Fruit fly (Drosophila melanogaster) whole organism, embryonic: ENCODE results near the gene CG43915.
A peak's percentile ranks its signal among the peaks of the same experiment; 100 is the strongest.

Experiments
- Bteb2 ChIP-seq: fragments of 200-800 bp; sonication (Bioruptor generic); optimal IDR thresholded peaks from 2 replicates; lab custom pipeline; 2016; ENCODE audit warnings: missing biosample characterization, missing genetic modification characterization
- C15 ChIP-seq: fragments of 200-800 bp; sonication (Bioruptor generic); IDR thresholded peaks from 3 replicates; pipeline ENCODE4 v1.3.6; 2022; ENCODE audit warnings: missing biosample characterization, missing genetic modification characterization
- CG10462 ChIP-seq: fragments of 200-800 bp; sonication (Bioruptor generic); optimal IDR thresholded peaks from 2 replicates; lab custom pipeline; 2016; ENCODE audit warnings: missing biosample characterization, missing genetic modification characterization
- CG10543 ChIP-seq: fragments of 200-800 bp; sonication (Bioruptor generic); optimal IDR thresholded peaks from 3 replicates; lab custom pipeline; 2017; ENCODE audit warnings: missing biosample characterization, mild to moderate bottlenecking, missing genetic modification characterization, moderate library complexity
- CG10979 ChIP-seq: fragments of 200-800 bp; sonication (Bioruptor generic); optimal IDR thresholded peaks from 2 replicates; lab custom pipeline; 2018; ENCODE audit warnings: missing biosample characterization, mild to moderate bottlenecking, missing genetic modification characterization, moderate library complexity
- CG12219 ChIP-seq: fragments of 200-800 bp; sonication (Bioruptor generic); optimal IDR thresholded peaks from 3 replicates; lab custom pipeline; 2018; ENCODE audit warnings: missing biosample characterization, mild to moderate bottlenecking, missing genetic modification characterization
- CG12299 ChIP-seq: fragments of 200-800 bp; sonication (Bioruptor generic); optimal IDR thresholded peaks from 2 replicates; lab custom pipeline; 2018; ENCODE audit warnings: missing biosample characterization, mild to moderate bottlenecking, missing genetic modification characterization
- CG13287 ChIP-seq: fragments of 200-800 bp; sonication (Bioruptor generic); IDR thresholded peaks from 2 replicates; pipeline ENCODE4 v1.3.6; 2022; ENCODE audit warnings: missing biosample characterization, missing genetic modification characterization; ENCODE audit not compliant: partially characterized antibody
- CG13894 ChIP-seq: fragments of 200-800 bp; sonication (Bioruptor generic); optimal IDR thresholded peaks from 3 replicates; lab custom pipeline; 2018; ENCODE audit warnings: missing biosample characterization, mild to moderate bottlenecking, missing genetic modification characterization, moderate library complexity
- CG15514 ChIP-seq: fragments of 200-800 bp; sonication (Bioruptor generic); optimal IDR thresholded peaks from 3 replicates; lab custom pipeline; 2017; ENCODE audit warnings: missing biosample characterization, missing genetic modification characterization, mild to moderate bottlenecking, moderate library complexity, missing genetic modification reagents
- CG1603 ChIP-seq: fragments of 200-800 bp; sonication (Bioruptor generic); optimal IDR thresholded peaks from 2 replicates; lab custom pipeline; 2019; ENCODE audit warnings: missing biosample characterization, mild to moderate bottlenecking, missing genetic modification characterization, moderate library complexity
- CG16813 ChIP-seq: fragments of 200-800 bp; sonication (Bioruptor generic); IDR thresholded peaks from 3 replicates; pipeline ENCODE4 v1.3.6; 2022; ENCODE audit warnings: missing biosample characterization, missing genetic modification characterization; ENCODE audit not compliant: partially characterized antibody
- CG18011 ChIP-seq: fragments of 200-800 bp; sonication (Bioruptor generic); optimal IDR thresholded peaks from 2 replicates; lab custom pipeline; 2017; ENCODE audit warnings: missing biosample characterization, missing genetic modification characterization, mild to moderate bottlenecking, moderate library complexity, missing genotype
- CG2120 ChIP-seq: fragments of 200-800 bp; sonication (Bioruptor generic); optimal IDR thresholded peaks from 3 replicates; lab custom pipeline; 2016; ENCODE audit warnings: missing biosample characterization, missing genetic modification characterization
- CG2129 ChIP-seq: fragments of 200-800 bp; sonication (Bioruptor generic); IDR thresholded peaks from 2 replicates; pipeline ENCODE4 v1.3.6; 2022; ENCODE audit warnings: missing biosample characterization, missing genetic modification characterization; ENCODE audit not compliant: partially characterized antibody
- CG33213 ChIP-seq: fragments of 200-800 bp; sonication (Bioruptor generic); optimal IDR thresholded peaks from 3 replicates; lab custom pipeline; 2016; ENCODE audit warnings: missing biosample characterization, missing genetic modification characterization
- CG3726 ChIP-seq: fragments of 200-800 bp; sonication (Bioruptor generic); IDR thresholded peaks from 3 replicates; pipeline ENCODE4, ENCODE4 v1.3.6; 2022; ENCODE audit warnings: missing biosample characterization, missing genetic modification characterization
- CG4328 ChIP-seq: fragments of 200-800 bp; sonication (Bioruptor generic); optimal IDR thresholded peaks from 3 replicates; lab custom pipeline; 2017; ENCODE audit warnings: missing biosample characterization, missing genetic modification reagents, missing genetic modification characterization
- CG6272 ChIP-seq: fragments of 200-800 bp; sonication (Bioruptor generic); IDR thresholded peaks from 2 replicates; pipeline ENCODE4 v1.3.6; 2022; ENCODE audit warnings: missing biosample characterization, missing genetic modification characterization
- CG6791 ChIP-seq: fragments of 200-800 bp; sonication (Bioruptor generic); IDR thresholded peaks from 3 replicates; pipeline ENCODE4 v1.3.6; 2022; ENCODE audit warnings: missing biosample characterization, missing genetic modification characterization; ENCODE audit not compliant: partially characterized antibody
- CG7963 ChIP-seq: fragments of 200-800 bp; sonication (Bioruptor generic); IDR thresholded peaks from 3 replicates; pipeline ENCODE4 v1.3.6; 2022; ENCODE audit warnings: missing biosample characterization, missing genetic modification characterization; ENCODE audit not compliant: partially characterized antibody
- CG8924 ChIP-seq: fragments of 200-800 bp; optimal IDR thresholded peaks from 3 replicates; lab custom pipeline; 2019; ENCODE audit warnings: missing biosample characterization, mild to moderate bottlenecking, missing genetic modification characterization, moderate library complexity
- CTCF ChIP-seq: fragments of 200-800 bp; sonication (Bioruptor generic); optimal IDR thresholded peaks from 2 replicates; lab custom pipeline; 2017; ENCODE audit warnings: missing biosample characterization, mild to moderate bottlenecking, missing genetic modification characterization, moderate library complexity
- D19B ChIP-seq: fragments of 200-800 bp; sonication (Bioruptor generic); optimal IDR thresholded peaks from 2 replicates; lab custom pipeline; 2017; ENCODE audit warnings: missing biosample characterization, mild to moderate bottlenecking, missing genetic modification characterization
- Dp ChIP-seq: fragments of 200-800 bp; sonication (Bioruptor generic); optimal IDR thresholded peaks from 2 replicates; lab custom pipeline; 2018; ENCODE audit warnings: missing biosample characterization, mild to moderate bottlenecking, missing genetic modification characterization, moderate library complexity
- E2f2 ChIP-seq: fragments of 200-800 bp; sonication (Bioruptor generic); IDR thresholded peaks from 2 replicates; pipeline ENCODE4 v1.3.6; 2022; ENCODE audit warnings: missing biosample characterization, missing genetic modification characterization
- Ets65A ChIP-seq: fragments of 200-800 bp; sonication (Bioruptor generic); peaks from one replicate; lab custom pipeline; 2016; ENCODE audit warnings: missing biosample characterization, missing genetic modification characterization
- MBD-R2 ChIP-seq: fragments of 200-800 bp; sonication (Bioruptor generic); IDR thresholded peaks from 2 replicates; pipeline ENCODE4 v1.3.6; 2022; ENCODE audit warnings: missing biosample characterization, missing genetic modification characterization
- MESR4 ChIP-seq: fragments of 200-800 bp; sonication (Bioruptor generic); optimal IDR thresholded peaks from 2 replicates; lab custom pipeline; 2018; ENCODE audit warnings: missing biosample characterization, mild to moderate bottlenecking, missing genetic modification characterization, moderate library complexity
- Meics ChIP-seq: fragments of 200-800 bp; sonication (Bioruptor generic); optimal IDR thresholded peaks from 2 replicates; lab custom pipeline; 2017; ENCODE audit warnings: missing biosample characterization, mild to moderate bottlenecking, missing genetic modification characterization
- Myb ChIP-seq: fragments of 200-800 bp; sonication (Bioruptor generic); optimal IDR thresholded peaks from 2 replicates; lab custom pipeline; 2016; ENCODE audit warnings: missing biosample characterization, missing genetic modification characterization
- NC2α ChIP-seq: fragments of 200-800 bp; sonication (Bioruptor generic); optimal IDR thresholded peaks from 2 replicates; lab custom pipeline; 2016; ENCODE audit warnings: missing biosample characterization, missing genetic modification characterization
- Opbp ChIP-seq: fragments of 200-800 bp; sonication (Bioruptor generic); IDR thresholded peaks from 3 replicates; pipeline ENCODE4 v1.3.6; 2022; ENCODE audit warnings: missing biosample characterization, missing genetic modification characterization; ENCODE audit not compliant: partially characterized antibody
- PHDP ChIP-seq: fragments of 200-800 bp; sonication (Bioruptor generic); optimal IDR thresholded peaks from 3 replicates; lab custom pipeline; 2018; ENCODE audit warnings: missing biosample characterization, mild to moderate bottlenecking, missing genetic modification characterization, moderate library complexity
- Taf1 ChIP-seq: fragments of 200-800 bp; sonication (Bioruptor generic); IDR thresholded peaks from 2 replicates; pipeline ENCODE4 v1.3.6; 2022; ENCODE audit warnings: missing biosample characterization, missing genetic modification characterization
- ash1 ChIP-seq: fragments of 200-800 bp; sonication (Bioruptor generic); optimal IDR thresholded peaks from 2 replicates; lab custom pipeline; 2018; ENCODE audit warnings: missing biosample characterization, mild to moderate bottlenecking, missing genetic modification characterization
- bsh ChIP-seq, 2 experiments: fragments of 200-800 bp; sonication (Bioruptor generic); optimal IDR thresholded peaks; 2 replicates each; lab custom pipeline; 2017 to 2018; ENCODE audit warnings: mild to moderate bottlenecking in 2 of 2, missing biosample characterization in 2 of 2, missing genetic modification characterization in 2 of 2, moderate library complexity in 1 of 2
- cg ChIP-seq: fragments of 200-800 bp; sonication (Bioruptor generic); optimal IDR thresholded peaks from 3 replicates; lab custom pipeline; 2019; ENCODE audit warnings: missing biosample characterization, mild to moderate bottlenecking, missing genetic modification characterization, moderate library complexity
- kni ChIP-seq: fragments of 200-800 bp; sonication (Bioruptor generic); optimal IDR thresholded peaks from 3 replicates; lab custom pipeline; 2017; ENCODE audit warnings: mild to moderate bottlenecking, missing biosample characterization, missing genetic modification reagents, missing genetic modification characterization
- knrl ChIP-seq: fragments of 200-800 bp; sonication (Bioruptor generic); IDR thresholded peaks from 3 replicates; pipeline ENCODE4 v1.3.6; 2022; ENCODE audit warnings: missing biosample characterization, missing genetic modification characterization; ENCODE audit not compliant: partially characterized antibody
- onecut ChIP-seq: fragments of 200-800 bp; sonication (Bioruptor generic); IDR thresholded peaks from 2 replicates; pipeline ENCODE4 v1.3.6; 2022; ENCODE audit warnings: missing biosample characterization, missing genetic modification characterization
- pzg ChIP-seq: fragments of 200-800 bp; sonication (Bioruptor generic); optimal IDR thresholded peaks from 3 replicates; lab custom pipeline; 2018; ENCODE audit warnings: missing biosample characterization, mild to moderate bottlenecking, missing genetic modification characterization, moderate library complexity
- ranshi ChIP-seq: fragments of 200-800 bp; sonication (Bioruptor generic); IDR thresholded peaks from 2 replicates; pipeline ENCODE4 v1.3.6; 2022; ENCODE audit warnings: missing biosample characterization, missing genetic modification characterization
- so ChIP-seq: fragments of 200-800 bp; sonication (Bioruptor generic); IDR thresholded peaks from 3 replicates; pipeline ENCODE4 v1.3.6; 2022; ENCODE audit warnings: missing biosample characterization, missing genetic modification characterization
- stwl ChIP-seq: fragments of 200-800 bp; sonication (Bioruptor generic); optimal IDR thresholded peaks from 3 replicates; lab custom pipeline; 2018; ENCODE audit warnings: missing biosample characterization, mild to moderate bottlenecking, missing genetic modification characterization, moderate library complexity
- trem ChIP-seq: fragments of 200-800 bp; optimal IDR thresholded peaks from 3 replicates; lab custom pipeline; 2019; ENCODE audit warnings: missing biosample characterization, mild to moderate bottlenecking, missing genetic modification characterization, moderate library complexity
- usp ChIP-seq: fragments of >200 bp; optimal IDR thresholded peaks from 2 replicates; lab custom pipeline; 2017; ENCODE audit warnings: missing biosample characterization, missing genetic modification characterization
- vnd ChIP-seq: fragments of 200-800 bp; sonication (Bioruptor generic); IDR thresholded peaks from 3 replicates; pipeline ENCODE4 v1.3.6; 2022; ENCODE audit warnings: missing biosample characterization, missing genetic modification characterization; ENCODE audit not compliant: partially characterized antibody

CG43915 gene

DNA sequence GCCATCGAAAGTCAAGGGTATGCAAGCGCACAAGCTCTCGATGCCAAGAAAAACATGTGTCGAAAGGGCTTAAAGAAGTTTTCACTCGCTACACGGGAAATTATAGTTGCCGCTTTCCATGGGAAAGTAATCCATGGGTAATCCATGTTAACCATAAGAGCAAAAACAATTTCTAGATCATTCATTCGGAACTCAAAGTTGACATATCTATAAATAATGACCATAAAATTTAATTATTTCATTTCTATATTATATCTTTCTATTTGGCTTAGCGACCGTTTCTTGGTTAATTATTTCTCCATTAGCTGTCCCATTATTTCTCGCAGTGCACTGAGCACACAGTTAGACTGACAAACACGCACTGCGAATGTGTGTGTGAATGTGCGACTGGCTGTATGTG lies 28.0 kb downstream of the CG43915 start (continued):
- TF ChIP-seq CG2120 (GFP tag; lab: Kevin White, UChicago) (peak; percentile 30), CG12299 (tag; lab: Kevin White, UChicago) (no peak), bsh (GFP tag; optimal IDR thresholded peaks at IDR 0.05; lab: Kevin White, UChicago) (peak in 1 of 2 experiments; percentile 15), CG10979 (peak; percentile 17), PHDP (tag; lab: Kevin White, UChicago) (peak; percentile 52), kni (GFP tag; lab: Kevin White, UChicago) (no peak), CG10543 (peak; percentile 41), ash1 (no peak), onecut (no peak), Bteb2 (GFP tag; lab: Kevin White, UChicago) (no peak), CG2129 (GFP tag; lab: Robert Waterston, UW) (no peak)

DNA sequence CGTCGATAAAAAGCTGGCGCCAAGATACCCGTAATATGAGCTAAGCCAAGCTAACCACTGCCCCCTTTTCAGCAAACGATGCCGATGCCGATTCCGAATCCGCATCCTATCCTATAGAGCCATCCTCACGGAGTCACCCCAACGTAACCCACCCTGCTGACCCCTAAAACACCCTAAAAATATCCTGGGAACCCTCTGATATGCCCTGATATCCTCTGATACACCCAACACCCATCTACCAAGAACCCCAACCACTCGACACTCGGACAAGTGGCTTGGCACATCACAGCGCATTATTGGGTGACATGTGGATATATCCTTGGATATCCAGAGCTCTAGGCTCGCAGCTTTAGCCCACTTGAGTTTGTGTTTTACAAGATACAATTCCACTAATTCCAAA lies 28.8 kb downstream of the CG43915 start:
- peak; percentile 51 for TF ChIP-seq Ets65A (GFP tag; lab: Kevin White, UChicago)
- no peak for TF ChIP-seq ranshi (GFP tag; lab: Robert Waterston, UW)
- TF ChIP-seq CG3726 (GFP tag; lab: Robert Waterston, UW): no peak
- TF ChIP-seq CG13894: peak; percentile 93
- TF ChIP-seq CG18011 (GFP tag; lab: Kevin White, UChicago): no peak
- TF ChIP-seq CG4328 (GFP tag; lab: Kevin White, UChicago): no peak
- TF ChIP-seq NC2α (GFP tag; lab: Kevin White, UChicago): no peak

- TF ChIP-seq so (GFP tag; lab: Robert Waterston, UW) (no peak), stwl (tag; lab: Kevin White, UChicago) (peak; percentile 47), usp (GFP tag; lab: Kevin White, UChicago) (no peak), Taf1 (GFP tag; lab: Robert Waterston, UW) (no peak), vnd (GFP tag; lab: Robert Waterston, UW) (no peak), CG33213 (GFP tag; lab: Kevin White, UChicago) (no peak), MBD-R2 (peak; percentile 55), E2f2 (GFP tag; lab: Robert Waterston, UW) (peak; percentile 56), trem (tag; lab: Kevin White, UChicago) (peak; percentile 12), cg (GFP tag; lab: Kevin White, UChicago) (no peak), Opbp (no peak), CG7963 (GFP tag; lab: Robert Waterston, UW) (no peak), CG16813 (GFP tag; lab: Robert Waterston, UW) (no peak), knrl (GFP tag; lab: Robert Waterston, UW) (no peak), C15 (GFP tag; lab: Robert Waterston, UW) (no peak), Dp (peak; percentile 48), CG13287 (GFP tag; lab: Robert Waterston, UW) (0 out of 2 replicates have a peak, but pooled peaks have one; percentile 12), CG12219 (GFP tag; lab: Kevin White, UChicago) (no peak), CG8924 (tag; lab: Kevin White, UChicago) (no peak), CG1603 (peak; percentile 39), CG15514 (peak; percentile 96), CG6272 (no peak), Myb (GFP tag; lab: Kevin White, UChicago) (peak; percentile 90), D19B (no peak), CTCF (GFP tag; lab: Kevin White, UChicago) (no peak), CG6791 (GFP tag; lab: Robert Waterston, UW) (no peak), MESR4 (peak; percentile 52), CG10462 (GFP tag; lab: Kevin White, UChicago) (no peak), Meics (GFP tag; lab: Kevin White, UChicago) (no peak), pzg (GFP tag; lab: Kevin White, UChicago) (peak; percentile 35), CG4328 (GFP tag; lab: Kevin White, UChicago) (no peak)
These were observed 30.6 kb downstream of the CG43915 start, which contains the start of gene CG14985 for dm6 chr3L:4003316-4003715. CG14985 (plus strand) TSS chr3L:4003474.
